Worm (Caenorhabditis elegans): ENCODE measurements around the gene F25E5.5.

Gene F25E5.5

ce11 chrV:7416569-7416968 lies 30.5 kb upstream of the F25E5.5 start:
- TF ChIP-seq mls-2 (tag; optimal IDR thresholded peaks at IDR 0.05) (no peak), nhr-2 (tag; optimal IDR thresholded peaks at IDR 0.05) (no peak), ham-2 (GFP tag; optimal IDR thresholded peaks at IDR 0.05) (no peak), flh-1 (GFP tag; optimal IDR thresholded peaks at IDR 0.05) (no peak), ceh-39 (tag; optimal IDR thresholded peaks at IDR 0.05) (no peak), blmp-1 (tag; optimal IDR thresholded peaks at IDR 0.05) (no peak), ces-1 (GFP tag; optimal IDR thresholded peaks at IDR 0.05) (no peak), ceh-83 (GFP tag; optimal IDR thresholded peaks at IDR 0.05) (no peak), nhr-12 (tag; optimal IDR thresholded peaks at IDR 0.05) (no peak), tbx-8 (GFP tag; optimal IDR thresholded peaks at IDR 0.05) (no peak), elt-1 (tag; optimal IDR thresholded peaks at IDR 0.05; ENCODE audit: borderline replicate concordance, insufficient read depth) (no peak), sem-2 (GFP tag; optimal IDR thresholded peaks at IDR 0.05) (no peak), zip-8 (tag; optimal IDR thresholded peaks at IDR 0.05) (no peak), pha-4 (tag; optimal IDR thresholded peaks at IDR 0.05) (no peak), lin-13 (tag; optimal IDR thresholded peaks at IDR 0.05) (no peak), elt-3 (tag; optimal IDR thresholded peaks at IDR 0.05) (no peak), hlh-1 (tag; optimal IDR thresholded peaks at IDR 0.05) (no peak), mab-5 (tag; optimal IDR thresholded peaks at IDR 0.05) (no peak)

DNA sequence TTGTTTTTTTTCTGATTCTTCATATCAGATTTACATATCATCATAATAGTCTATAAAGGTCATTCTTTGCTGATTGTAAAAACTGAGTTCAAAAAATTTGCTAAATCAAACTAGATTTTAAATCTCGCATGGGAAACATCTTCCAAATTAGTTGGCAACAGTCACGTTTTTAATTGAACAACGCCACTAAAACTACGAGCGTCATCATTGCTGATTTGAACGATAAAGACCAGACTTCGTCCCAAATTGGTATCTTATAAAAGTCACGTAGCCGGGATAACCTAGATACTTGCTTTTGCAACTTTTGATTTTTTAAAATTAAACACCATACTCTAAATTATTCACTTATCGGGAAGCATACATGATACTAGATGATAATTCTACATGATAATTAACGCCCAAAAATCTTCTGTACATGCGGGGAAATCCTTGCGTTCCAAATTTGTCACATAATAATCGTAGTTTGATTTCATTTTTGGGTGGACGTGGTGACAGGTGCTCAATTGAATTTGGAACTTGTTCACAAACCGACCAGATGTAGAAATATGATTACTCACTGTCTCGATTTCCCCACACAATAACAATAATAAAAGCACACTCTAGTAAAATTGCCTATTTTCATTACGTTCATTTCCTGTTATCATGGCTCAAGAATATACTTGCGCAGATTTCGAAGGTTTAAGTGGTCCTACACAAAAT lies 29.9 kb upstream of the F25E5.5 start, which contains the start of gene srw-67:
Gene srw-67, plus strand, starts transcription at position 643 of the 699 bp plus-strand sequence.
- TF ChIP-seq nhr-76 (tag; optimal IDR thresholded peaks at IDR 0.05) (no peak), nhr-28 (tag; optimal IDR thresholded peaks at IDR 0.05) (no peak), zip-8 (tag; optimal IDR thresholded peaks at IDR 0.05) (no peak), M03D4.4 (tag; optimal IDR thresholded peaks at IDR 0.05) (no peak), ces-1 (GFP tag; optimal IDR thresholded peaks at IDR 0.05) (no peak), lsy-2 (tag; optimal IDR thresholded peaks at IDR 0.05) (no peak), tbx-8 (GFP tag; optimal IDR thresholded peaks at IDR 0.05) (no peak), flh-1 (GFP tag; optimal IDR thresholded peaks at IDR 0.05) (no peak), mep-1 (tag; optimal IDR thresholded peaks at IDR 0.05) (no peak), sem-2 (GFP tag; optimal IDR thresholded peaks at IDR 0.05) (no peak)

DNA sequence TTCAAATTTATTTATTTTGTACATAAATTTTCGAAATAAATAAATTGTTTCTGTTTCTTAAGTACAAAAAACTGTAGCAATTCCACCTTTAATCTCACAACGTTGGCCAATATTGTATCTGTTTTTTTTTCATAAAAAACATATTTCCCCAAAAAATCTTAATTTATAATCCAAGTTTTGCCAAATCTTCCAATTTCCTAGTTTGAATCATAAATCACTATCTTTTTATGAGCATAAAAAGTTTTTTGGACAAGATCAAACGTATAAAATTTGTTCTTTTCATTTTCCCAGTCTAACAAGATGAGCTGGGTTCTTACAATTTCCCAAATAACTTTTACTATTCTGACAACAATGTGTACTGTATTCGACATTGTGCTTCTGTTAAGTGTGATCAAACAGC lies 26.9 kb upstream of the F25E5.5 start, which contains the start of gene srxa-4:
Gene srxa-4, plus strand, starts transcription at position 301 of the 400 bp plus-strand sequence.
- TF ChIP-seq ceh-43 (GFP tag; optimal IDR thresholded peaks at IDR 0.05) (no peak), blmp-1 (tag; optimal IDR thresholded peaks at IDR 0.05) (no peak), nhr-12 (tag; optimal IDR thresholded peaks at IDR 0.05) (no peak), nhr-2 (tag; optimal IDR thresholded peaks at IDR 0.05) (no peak), pha-4 (tag; optimal IDR thresholded peaks at IDR 0.05) (no peak), snpc-4 (tag; optimal IDR thresholded peaks at IDR 0.05) (no peak), drap-1 (GFP tag; optimal IDR thresholded peaks at IDR 0.05) (no peak)

- no peak for TF ChIP-seq bed-3 (GFP tag; optimal IDR thresholded peaks at IDR 0.05)
- no peak for TF ChIP-seq sptf-1 (tag; optimal IDR thresholded peaks at IDR 0.05)
- no peak for TF ChIP-seq nhr-28 (tag; optimal IDR thresholded peaks at IDR 0.05)
These were observed 22.7 kb upstream of the F25E5.5 start, which contains the start of gene F18E3.10 for ce11 chrV:7424336-7424735. Gene F18E3.10 (minus strand): TSS chrV:7424436.

DNA sequence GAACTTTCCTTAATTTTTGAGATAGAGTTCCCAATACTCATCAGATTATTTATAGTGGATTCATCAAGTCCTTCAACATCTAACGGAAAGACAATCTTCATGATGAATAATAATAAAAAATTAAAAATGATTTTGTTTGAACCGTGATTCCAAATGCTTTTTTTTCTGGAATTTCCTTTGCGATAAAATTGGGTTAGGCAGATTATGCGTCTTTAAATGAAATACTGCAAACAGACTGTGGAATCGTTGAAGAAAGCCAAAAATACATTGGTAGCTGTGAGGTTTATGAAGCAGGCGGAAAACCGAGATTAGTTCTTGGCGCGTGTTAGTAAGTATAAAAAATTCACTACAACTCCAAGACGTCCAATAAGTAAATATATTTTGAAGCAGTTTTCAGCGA lies 20.5 kb upstream of the F25E5.5 start, which contains the start of gene srw-68:
Gene srw-68, minus strand, starts transcription at position 101 of the 400 bp plus-strand sequence.
- TF ChIP-seq ces-1 (GFP tag; optimal IDR thresholded peaks at IDR 0.05) = no peak
- no peak for TF ChIP-seq bed-3 (GFP tag; optimal IDR thresholded peaks at IDR 0.05)
- no peak for TF ChIP-seq ceh-83 (GFP tag; optimal IDR thresholded peaks at IDR 0.05)
- TF ChIP-seq sptf-1 (tag; optimal IDR thresholded peaks at IDR 0.05) = no peak
- TF ChIP-seq blmp-1 (tag; optimal IDR thresholded peaks at IDR 0.05) = no peak
- no peak for TF ChIP-seq hlh-1 (tag; optimal IDR thresholded peaks at IDR 0.05)

DNA sequence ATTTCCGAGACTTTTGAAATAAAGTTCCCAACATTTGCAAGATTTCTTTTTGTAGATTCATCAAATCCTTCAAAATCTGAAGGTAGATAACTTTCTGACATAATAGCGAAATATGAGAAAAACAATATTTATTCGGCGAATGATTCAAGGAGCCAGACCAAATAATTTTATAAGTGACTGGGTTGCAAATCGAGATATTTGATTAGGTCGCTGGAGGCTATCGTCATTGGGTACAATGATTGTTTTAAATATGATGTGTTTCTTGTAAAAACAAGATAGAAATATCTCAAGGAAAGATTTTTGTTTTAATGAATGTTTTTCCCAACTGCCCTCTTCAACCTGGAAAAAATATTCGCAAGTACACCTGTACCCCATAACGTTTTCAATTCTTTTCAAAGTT lies 18.2 kb upstream of the F25E5.5 start, which contains the start of gene srw-69:
Gene srw-69, minus strand, starts transcription at position 101 of the 400 bp plus-strand sequence.
- TF ChIP-seq unc-120 (tag; optimal IDR thresholded peaks at IDR 0.05; ENCODE audit: poor library complexity, severe bottlenecking) (no peak), lin-32 (GFP tag; optimal IDR thresholded peaks at IDR 0.05) (no peak), bed-3 (GFP tag; optimal IDR thresholded peaks at IDR 0.05) (no peak)
